Worm (Caenorhabditis elegans): ENCODE data around the gene vep-2.

Gene vep-2

ce11 chrX:3678507-3679175 lies 50.5 kb downstream of the vep-2 start, which contains the start of gene tag-52:
Gene tag-52, minus strand, starts transcription at chrX:3678557.
- TF ChIP-seq pha-2 (tag; optimal IDR thresholded peaks at IDR 0.05): no peak
- TF ChIP-seq ceh-34 (tag; optimal IDR thresholded peaks at IDR 0.05): no peak
- no peak for TF ChIP-seq pros-1 (tag; optimal IDR thresholded peaks at IDR 0.05)
- no peak for TF ChIP-seq hlh-8 (tag; optimal IDR thresholded peaks at IDR 0.05)
- TF ChIP-seq C38D4.7 (GFP tag; optimal IDR thresholded peaks at IDR 0.05): peak; percentile 17
- no peak for TF ChIP-seq zip-5 (tag; optimal IDR thresholded peaks at IDR 0.05)
- no peak for TF ChIP-seq dmd-4 (tag; optimal IDR thresholded peaks at IDR 0.05; ENCODE audit: borderline replicate concordance)
- TF ChIP-seq ceh-45 (GFP tag; IDR thresholded peaks at IDR 0.05): no peak
- peak; percentile 13 for TF ChIP-seq sdc-2 (tag; optimal IDR thresholded peaks at IDR 0.05)
- TF ChIP-seq ceh-31 (tag; optimal IDR thresholded peaks at IDR 0.05): peak; percentile 20
- TF ChIP-seq pqm-1 (tag; optimal IDR thresholded peaks at IDR 0.05): no peak
- TF ChIP-seq ceh-19 (GFP tag; optimal IDR thresholded peaks at IDR 0.05): peak; percentile 79
- no peak for TF ChIP-seq ztf-16 (tag; optimal IDR thresholded peaks at IDR 0.05)
- peak; percentile 39 for TF ChIP-seq hlh-30 (tag; optimal IDR thresholded peaks at IDR 0.05; ENCODE audit: insufficient read depth)
- no peak for TF ChIP-seq fax-1 (tag; optimal IDR thresholded peaks at IDR 0.05)
- TF ChIP-seq pha-4 (tag; optimal IDR thresholded peaks at IDR 0.05): no peak
- no peak for TF ChIP-seq eyg-1 (tag; optimal IDR thresholded peaks at IDR 0.05)
- no peak for TF ChIP-seq unc-86 (tag; optimal IDR thresholded peaks at IDR 0.05)
- TF ChIP-seq tbx-2 (tag; optimal IDR thresholded peaks at IDR 0.05): peak; percentile 33
- peak; percentile 40 for TF ChIP-seq elt-2 (tag; optimal IDR thresholded peaks at IDR 0.05)

Measured in whole organism, late embryonic.